Worm (Caenorhabditis elegans): ENCODE measurements around the gene larp-1.

- no peak for TF ChIP-seq pqm-1 (tag; optimal IDR thresholded peaks at IDR 0.05)
- TF ChIP-seq dpl-1 (GFP tag; optimal IDR thresholded peaks at IDR 0.05) = no peak
Measured at ce11 chrIII:5047740-5048139, 30.3 kb upstream of the larp-1 start, which contains the start of gene C45G9.5.

Measured in whole organism, L1 larva.